Worm (Caenorhabditis elegans): ENCODE results near the gene ndub-3.

The ndub-3 gene

ce11 chrII:8964835-8965234 is at the start of gene ndub-3, which contains the start of gene C18E9.2:
TSS of gene ndub-3 (minus strand) at chrII:8964890.
TSS of gene C18E9.2 (plus strand) at chrII:8965006.
- no peak for TF ChIP-seq T22C8.4 (GFP tag; IDR thresholded peaks at IDR 0.05)
- no peak for TF ChIP-seq cog-1 (tag; optimal IDR thresholded peaks at IDR 0.05)
- 0 out of 2 replicates have a peak, but pooled peaks have one; percentile 48 for TF ChIP-seq ztf-23 (GFP tag; IDR thresholded peaks at IDR 0.05)

- TF ChIP-seq ztf-29 (GFP tag; IDR thresholded peaks at IDR 0.05) (no peak), ref-1 (GFP tag; conservative IDR thresholded peaks at IDR 0.05) (no peak), tab-1 (GFP tag; IDR thresholded peaks at IDR 0.05) (no peak)
Observed at ce11 chrII:9014188-9014587, 49.5 kb upstream of the ndub-3 start.

DNA sequence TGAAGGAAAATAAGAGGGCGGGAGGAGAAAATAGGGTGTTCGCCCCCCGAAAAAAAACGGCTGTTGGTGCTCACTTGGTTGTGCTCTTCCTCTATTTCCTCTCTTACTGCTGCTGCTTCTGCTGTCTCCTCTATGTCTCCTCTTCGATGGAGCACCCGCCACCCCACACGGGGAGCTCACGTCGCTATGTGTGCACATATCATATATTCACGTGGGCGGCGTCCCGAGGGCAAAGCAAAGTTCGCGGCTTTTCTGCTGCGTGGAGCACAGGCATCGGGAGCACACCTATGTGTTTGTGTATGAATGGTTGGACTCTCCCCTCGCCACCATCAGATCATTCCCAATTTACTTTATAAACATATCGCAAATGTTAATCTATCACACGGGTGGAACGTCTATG is 48.7 kb upstream of the ndub-3 start:
- no peak for TF ChIP-seq ztf-29 (GFP tag; IDR thresholded peaks at IDR 0.05)
- 0 out of 2 replicates have a peak, but pooled peaks have one; percentile 34 for TF ChIP-seq ztf-23 (GFP tag; IDR thresholded peaks at IDR 0.05)

ce11 chrII:9010708-9011107 is 46.0 kb upstream of the ndub-3 start:
- TF ChIP-seq cog-1 (tag; optimal IDR thresholded peaks at IDR 0.05) (no peak), ref-1 (GFP tag; conservative IDR thresholded peaks at IDR 0.05) (no peak), med-1 (GFP tag; optimal IDR thresholded peaks at IDR 0.05; ENCODE audit: insufficient read depth) (no peak), flt-1 (GFP tag; IDR thresholded peaks at IDR 0.05) (no peak), T22C8.4 (GFP tag; IDR thresholded peaks at IDR 0.05) (no peak), tab-1 (GFP tag; IDR thresholded peaks at IDR 0.05) (no peak), ztf-23 (GFP tag; IDR thresholded peaks at IDR 0.05) (no peak), ztf-29 (GFP tag; IDR thresholded peaks at IDR 0.05) (no peak), klf-2 (GFP tag; conservative IDR thresholded peaks at IDR 0.05) (no peak)

- TF ChIP-seq ref-1 (GFP tag; conservative IDR thresholded peaks at IDR 0.05) (no peak), tab-1 (GFP tag; IDR thresholded peaks at IDR 0.05) (no peak), med-1 (GFP tag; optimal IDR thresholded peaks at IDR 0.05; ENCODE audit: insufficient read depth) (no peak), ztf-23 (GFP tag; IDR thresholded peaks at IDR 0.05) (no peak), klf-2 (GFP tag; conservative IDR thresholded peaks at IDR 0.05) (no peak), ztf-29 (GFP tag; IDR thresholded peaks at IDR 0.05) (no peak), cog-1 (tag; optimal IDR thresholded peaks at IDR 0.05) (no peak), flt-1 (GFP tag; IDR thresholded peaks at IDR 0.05) (no peak), T22C8.4 (GFP tag; IDR thresholded peaks at IDR 0.05) (no peak)
Observed at ce11 chrII:9009976-9010702, 45.4 kb upstream of the ndub-3 start.

DNA sequence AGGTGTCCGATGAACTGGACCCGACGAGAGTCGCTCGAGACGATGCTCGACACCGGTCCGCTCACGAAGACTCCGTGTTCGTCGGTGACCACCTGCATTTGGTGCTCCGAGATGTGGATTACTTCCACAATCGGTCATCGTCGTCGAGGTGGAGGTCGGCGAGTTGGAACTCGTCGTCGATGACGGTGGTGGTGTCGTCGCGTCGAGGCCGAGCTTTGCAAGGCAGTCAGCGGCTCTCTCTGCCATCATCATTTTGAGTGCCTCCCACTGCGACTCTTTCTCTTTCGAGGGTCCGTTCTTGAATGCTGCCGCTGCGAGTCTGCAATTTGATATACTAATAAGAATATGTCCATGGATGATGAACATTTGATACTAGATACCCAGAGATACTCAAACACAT is 43.1 kb upstream of the ndub-3 start:
- TF ChIP-seq T22C8.4 (GFP tag; IDR thresholded peaks at IDR 0.05) (no peak), klf-2 (GFP tag; conservative IDR thresholded peaks at IDR 0.05) (no peak), ref-1 (GFP tag; conservative IDR thresholded peaks at IDR 0.05) (no peak), tab-1 (GFP tag; IDR thresholded peaks at IDR 0.05) (no peak), ztf-29 (GFP tag; IDR thresholded peaks at IDR 0.05) (no peak), ztf-23 (GFP tag; IDR thresholded peaks at IDR 0.05) (no peak), med-1 (GFP tag; optimal IDR thresholded peaks at IDR 0.05; ENCODE audit: insufficient read depth) (no peak), cog-1 (tag; optimal IDR thresholded peaks at IDR 0.05) (no peak), flt-1 (GFP tag; IDR thresholded peaks at IDR 0.05) (no peak)

DNA sequence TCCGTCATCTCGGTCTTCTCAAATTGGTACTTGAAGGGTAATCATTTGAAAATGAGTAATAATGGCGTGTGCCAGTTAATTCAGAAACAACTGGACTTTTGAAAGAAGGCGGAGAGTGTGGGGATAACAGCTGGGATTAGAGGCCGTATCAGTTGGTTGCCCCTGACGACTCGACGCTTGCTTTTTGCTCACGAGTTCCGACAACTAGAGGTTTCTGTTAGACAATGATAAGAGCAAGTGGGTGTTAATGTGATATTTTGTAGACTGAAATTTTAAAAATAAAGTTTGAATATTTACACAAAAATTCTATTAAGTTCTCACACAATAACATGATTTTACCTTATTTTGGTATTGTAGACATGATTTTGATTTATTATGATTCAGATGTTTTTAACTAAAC is 40.4 kb upstream of the ndub-3 start, which contains the start of gene F44G4.7:
TSS of gene F44G4.7 (minus strand) at position 101 of the 400 bp plus-strand sequence.
- TF ChIP-seq ztf-29 (GFP tag; IDR thresholded peaks at IDR 0.05): no peak
- TF ChIP-seq ref-1 (GFP tag; conservative IDR thresholded peaks at IDR 0.05): no peak

ce11 chrII:9001743-9002222 is 37.1 kb upstream of the ndub-3 start, which contains the start of gene F44G4.6:
TSS of gene F44G4.6 (minus strand) at chrII:9001793.
- TF ChIP-seq flt-1 (GFP tag; IDR thresholded peaks at IDR 0.05) (no peak), ztf-29 (GFP tag; IDR thresholded peaks at IDR 0.05) (no peak), klf-2 (GFP tag; conservative IDR thresholded peaks at IDR 0.05) (no peak), cog-1 (tag; optimal IDR thresholded peaks at IDR 0.05) (no peak), T22C8.4 (GFP tag; IDR thresholded peaks at IDR 0.05) (no peak), tab-1 (GFP tag; IDR thresholded peaks at IDR 0.05) (no peak), ztf-23 (GFP tag; IDR thresholded peaks at IDR 0.05) (no peak), med-1 (GFP tag; optimal IDR thresholded peaks at IDR 0.05; ENCODE audit: insufficient read depth) (no peak), ref-1 (GFP tag; conservative IDR thresholded peaks at IDR 0.05) (no peak)

ce11 chrII:9000331-9000730 is 35.6 kb upstream of the ndub-3 start, which contains the start of gene F44G4.5:
TSS of gene F44G4.5 (minus strand) at chrII:9000431.
- TF ChIP-seq flt-1 (GFP tag; IDR thresholded peaks at IDR 0.05) (no peak), cog-1 (tag; optimal IDR thresholded peaks at IDR 0.05) (no peak), ztf-29 (GFP tag; IDR thresholded peaks at IDR 0.05) (no peak), tab-1 (GFP tag; IDR thresholded peaks at IDR 0.05) (no peak), ztf-23 (GFP tag; IDR thresholded peaks at IDR 0.05) (no peak), ref-1 (GFP tag; conservative IDR thresholded peaks at IDR 0.05) (no peak), med-1 (GFP tag; optimal IDR thresholded peaks at IDR 0.05; ENCODE audit: insufficient read depth) (no peak), T22C8.4 (GFP tag; IDR thresholded peaks at IDR 0.05) (no peak), klf-2 (GFP tag; conservative IDR thresholded peaks at IDR 0.05) (no peak)

DNA sequence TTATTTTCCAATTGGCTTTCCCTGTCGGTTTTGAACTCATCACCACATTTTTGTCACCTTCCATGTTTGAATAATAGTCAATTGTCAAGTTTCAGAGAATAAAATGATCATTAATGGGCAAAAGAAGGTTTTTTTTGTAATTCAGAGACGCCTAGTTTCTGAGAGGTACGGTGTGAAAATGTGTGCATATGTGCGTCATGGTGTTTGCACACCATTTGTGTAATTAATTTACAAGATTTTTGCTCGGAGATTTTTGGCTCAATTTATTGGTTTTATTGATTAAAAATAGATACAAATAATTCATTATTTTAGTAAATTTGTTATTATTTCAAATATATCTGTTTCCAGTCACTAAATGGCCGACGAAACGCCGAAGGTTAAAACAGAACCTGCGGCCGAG is 32.8 kb upstream of the ndub-3 start, which contains the start of the genes F44G4.3 and tdp-1:
TSS of gene F44G4.3 (minus strand) at position 184 of the 400 bp plus-strand sequence.
TSS of gene tdp-1 (plus strand) at position 347 of the 400 bp plus-strand sequence.
- no peak for TF ChIP-seq ztf-29 (GFP tag; IDR thresholded peaks at IDR 0.05)
- TF ChIP-seq med-1 (GFP tag; optimal IDR thresholded peaks at IDR 0.05; ENCODE audit: insufficient read depth): no peak
- TF ChIP-seq ztf-23 (GFP tag; IDR thresholded peaks at IDR 0.05): no peak
- TF ChIP-seq tab-1 (GFP tag; IDR thresholded peaks at IDR 0.05): no peak
- no peak for TF ChIP-seq klf-2 (GFP tag; conservative IDR thresholded peaks at IDR 0.05)
- no peak for TF ChIP-seq cog-1 (tag; optimal IDR thresholded peaks at IDR 0.05)
- TF ChIP-seq flt-1 (GFP tag; IDR thresholded peaks at IDR 0.05): no peak
- no peak for TF ChIP-seq ref-1 (GFP tag; conservative IDR thresholded peaks at IDR 0.05)
- no peak for TF ChIP-seq T22C8.4 (GFP tag; IDR thresholded peaks at IDR 0.05)

Measured in whole organism, midembryonic.